Worm (Caenorhabditis elegans) whole organism, midembryonic: ENCODE measurements around the gene str-139.

Experiments
- T22C8.4 ChIP-seq: fragments of 200-800 bp; sonication (Bioruptor generic); IDR thresholded peaks from 2 replicates; pipeline ENCODE4 v1.3.6; 2022; ENCODE audit warnings: missing genetic modification characterization, missing compliant biosample characterization
- tab-1 ChIP-seq: fragments of 200-800 bp; sonication (Bioruptor generic); IDR thresholded peaks from 2 replicates; pipeline ENCODE4 v1.3.6; 2022; ENCODE audit warnings: missing genetic modification characterization, missing compliant biosample characterization

- TF ChIP-seq T22C8.4 (GFP tag; lab: Robert Waterston, UW), result no peak
- no peak for TF ChIP-seq tab-1 (GFP tag; lab: Robert Waterston, UW)
These were observed 15.3 kb downstream of the str-139 start, which contains the start of gene ZC513.3 for ce11 chrV:8046706-8047105.
